Fruit fly (Drosophila melanogaster): Measurements from ENCODE around the gene Hel89B.
A peak's percentile ranks its signal among the peaks of the same experiment; 100 is the strongest.

The Hel89B gene

DNA sequence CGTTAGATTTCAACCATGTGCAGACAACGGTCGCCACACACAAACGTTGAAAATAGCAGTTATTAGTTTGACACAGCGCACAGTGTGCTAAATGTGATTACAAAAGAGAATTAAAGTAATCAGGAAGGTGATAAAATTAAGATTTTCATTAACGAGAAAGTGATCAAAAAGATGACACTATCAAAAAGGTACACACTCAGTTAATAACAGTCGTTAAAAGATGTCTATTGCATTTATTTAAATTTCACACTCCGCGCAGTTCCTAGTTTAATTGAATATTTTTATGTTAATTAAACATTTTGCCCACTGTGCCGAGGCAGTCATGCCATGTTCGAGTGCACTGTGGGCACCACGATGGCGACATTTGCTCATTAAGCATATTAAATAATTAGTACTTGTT lies 45.9 kb upstream of the Hel89B start (continued):
- TF ChIP-seq CG7357 (GFP tag; IDR thresholded peaks at IDR 0.05) (peak; percentile 46; the same call in 1 of the 3 replicates), nmo (GFP tag; optimal IDR thresholded peaks at IDR 0.05) (peak; percentile 40), p53 (GFP tag; optimal IDR thresholded peaks at IDR 0.05) (no peak), jing (GFP tag; optimal IDR thresholded peaks at IDR 0.05) (no peak), schlank (tag; optimal IDR thresholded peaks at IDR 0.05) (no peak), scrt (GFP tag; optimal IDR thresholded peaks at IDR 0.05) (no peak), Fer1 (GFP tag; optimal IDR thresholded peaks at IDR 0.05) (peak; percentile 3), fd102C (GFP tag; optimal IDR thresholded peaks at IDR 0.05) (no peak), CG10274 (GFP tag; optimal IDR thresholded peaks at IDR 0.05) (no peak), Jarid2 (GFP tag; optimal IDR thresholded peaks at IDR 0.05) (no peak), pfk (GFP tag; optimal IDR thresholded peaks at IDR 0.05) (no peak), CG8089 (GFP tag; optimal IDR thresholded peaks at IDR 0.05) (no peak), org-1 (GFP tag; optimal IDR thresholded peaks at IDR 0.05) (peak; percentile 30), Rfx (GFP tag; IDR thresholded peaks at IDR 0.05) (peak; percentile 40; the same call in 1 of the 2 replicates), Doc3 (GFP tag; IDR thresholded peaks at IDR 0.05; ENCODE audit: partially characterized antibody) (no peak), CG12299 (tag; optimal IDR thresholded peaks at IDR 0.05) (no peak), btn (GFP tag; optimal IDR thresholded peaks at IDR 0.05) (no peak), Hsf (GFP tag; optimal IDR thresholded peaks at IDR 0.05) (no peak), Camta (GFP tag; optimal IDR thresholded peaks at IDR 0.05) (no peak), CG33557 (GFP tag; optimal IDR thresholded peaks at IDR 0.05) (no peak), CG34376 (GFP tag; optimal IDR thresholded peaks at IDR 0.05) (no peak), CG30431 (GFP tag; optimal IDR thresholded peaks at IDR 0.05) (no peak), CG1529 (GFP tag; optimal IDR thresholded peaks at IDR 0.05) (no peak), HHEX (GFP tag; optimal IDR thresholded peaks at IDR 0.05) (peak; percentile 12), HLH4C (GFP tag; IDR thresholded peaks at IDR 0.05; ENCODE audit: partially characterized antibody) (no peak), chinmo (GFP tag; IDR thresholded peaks at IDR 0.05; ENCODE audit: partially characterized antibody) (no peak), CG31441 (GFP tag; IDR thresholded peaks at IDR 0.05) (peak; percentile 38; the same call in 1 of the 2 replicates), pzg (GFP tag; optimal IDR thresholded peaks at IDR 0.05) (no peak), CG4328 (GFP tag; optimal IDR thresholded peaks at IDR 0.05) (no peak), Hey (tag; optimal IDR thresholded peaks at IDR 0.05) (no peak), dysf (GFP tag; IDR thresholded peaks at IDR 0.05) (peak; percentile 65; the same call in 2 of the 3 replicates), CG11504 (tag; optimal IDR thresholded peaks at IDR 0.05) (peak; percentile 64), CG43689 (GFP tag; IDR thresholded peaks at IDR 0.05) (no peak), Hmr (GFP tag; optimal IDR thresholded peaks at IDR 0.05) (peak; percentile 6), ac (GFP tag; optimal IDR thresholded peaks at IDR 0.05) (no peak), CG11696 (GFP tag; IDR thresholded peaks at IDR 0.05) (no peak), Bdp1 (GFP tag; optimal IDR thresholded peaks at IDR 0.05) (no peak), CG14860 (GFP tag; IDR thresholded peaks at IDR 0.05; ENCODE audit: partially characterized antibody) (no peak), CG2199 (GFP tag; IDR thresholded peaks at IDR 0.05) (no peak), CG1603 (tag; optimal IDR thresholded peaks at IDR 0.05) (peak; percentile 31), NFAT (GFP tag; IDR thresholded peaks at IDR 0.05) (no peak), CG10267 (tag; optimal IDR thresholded peaks at IDR 0.05) (peak; percentile 0), CG7839 (tag; optimal IDR thresholded peaks at IDR 0.05) (peak; percentile 53), Asciz (GFP tag; optimal IDR thresholded peaks at IDR 0.05) (no peak), CG31388 (GFP tag; optimal IDR thresholded peaks at IDR 0.05) (no peak), CG8281 (tag; optimal IDR thresholded peaks at IDR 0.05) (no peak), CG12155 (GFP tag; optimal IDR thresholded peaks at IDR 0.05) (no peak), gro (GFP tag; optimal IDR thresholded peaks at IDR 0.05) (no peak), CG17612 (GFP tag; IDR thresholded peaks at IDR 0.05) (no peak), trem (tag; optimal IDR thresholded peaks at IDR 0.05) (no peak), slbo (GFP tag; IDR thresholded peaks at IDR 0.05) (no peak)
